Worm (Caenorhabditis elegans): ENCODE data around the gene C34C12.2.

ce11 chrIII:3476245-3476644 is 22.7 kb downstream of the C34C12.2 start:
- TF ChIP-seq dox-1 (GFP tag; IDR thresholded peaks at IDR 0.05) = no peak
- TF ChIP-seq ceh-79 (tag; optimal IDR thresholded peaks at IDR 0.05) = no peak

All from whole organism, young adult.